Worm (Caenorhabditis elegans) whole organism, L4/young adult: ENCODE measurements around the gene Y39B6A.37.

Experiments
- W03F9.2 ChIP-seq: fragments of 150-350 bp; optimal IDR thresholded peaks from 2 replicates; lab custom pipeline; 2014; ENCODE audit warnings: missing biosample characterization, missing genetic modification characterization
- dao-5 ChIP-seq: sonication (generic microtip); optimal IDR thresholded peaks from 2 replicates; lab custom pipeline; 2016; ENCODE audit warnings: missing genotype, missing genetic modification characterization, moderate library complexity, missing compliant biosample characterization

DNA sequence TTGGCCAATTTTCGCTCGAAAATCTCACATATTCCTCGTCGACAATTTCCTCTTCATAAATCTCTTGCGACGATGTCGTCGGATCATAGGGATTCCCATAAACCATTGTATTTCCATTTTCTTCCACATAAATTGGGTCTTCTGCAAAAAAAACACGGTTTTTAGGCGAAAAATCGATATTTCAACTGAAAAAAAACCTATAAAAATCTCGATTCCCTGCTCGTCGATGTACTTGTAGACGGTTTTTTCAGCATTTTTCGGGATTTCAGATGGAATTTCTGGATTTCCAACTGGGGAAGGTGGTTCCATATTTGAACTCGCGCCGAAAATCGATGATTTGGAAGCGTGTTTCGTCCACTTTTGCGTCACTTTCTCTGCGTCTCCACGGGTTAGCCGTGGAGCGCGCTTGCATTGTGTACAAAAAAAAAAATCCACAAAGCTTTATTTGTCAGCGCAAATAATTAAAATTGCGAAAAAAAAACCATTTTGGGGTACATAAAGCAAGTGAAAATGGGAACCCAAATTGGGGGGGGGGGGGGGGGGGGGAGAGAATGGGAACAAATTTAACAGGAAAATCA, 23.1 kb upstream of the Y39B6A.37 start, which contains the start of gene Y39B6A.43:
- peak; percentile 90 for TF ChIP-seq W03F9.2 (tag; lab: Kevin White, UChicago)
- no peak for TF ChIP-seq dao-5 (tag; lab: Kevin White, UChicago)
